Worm (Caenorhabditis elegans) whole organism, late embryonic: ENCODE measurements around the gene srz-97.

ENCODE experiments used
- Y22D7AL.16 ChIP-seq: sonication (generic microtip); optimal IDR thresholded peaks from 2 replicates; lab custom pipeline; 2016; ENCODE audit warnings: missing genetic modification characterization, missing compliant biosample characterization
- ama-1 ChIP-seq: fragments of 150-350 bp; optimal IDR thresholded peaks from 2 replicates; lab custom pipeline; 2014
- ceh-24 ChIP-seq: sonication (generic microtip); optimal IDR thresholded peaks from 2 replicates; lab custom pipeline; 2016; ENCODE audit warnings: mild to moderate bottlenecking, missing genetic modification characterization, missing compliant biosample characterization
- ceh-9 ChIP-seq: sonication (generic microtip); optimal IDR thresholded peaks from 2 replicates; lab custom pipeline; 2016; ENCODE audit warnings: mild to moderate bottlenecking, missing genetic modification characterization, inconsistent platforms, missing compliant biosample characterization
- elt-2 ChIP-seq: sonication (generic microtip); optimal IDR thresholded peaks from 2 replicates; lab custom pipeline; 2016; ENCODE audit warnings: missing genetic modification reagents, missing genetic modification characterization, missing compliant biosample characterization
- fax-1 ChIP-seq: sonication (generic microtip); optimal IDR thresholded peaks from 2 replicates; lab custom pipeline; 2016; ENCODE audit warnings: missing genotype, missing genetic modification characterization, missing compliant biosample characterization
- gmeb-2 ChIP-seq: sonication (generic microtip); optimal IDR thresholded peaks from 2 replicates; lab custom pipeline; 2016; ENCODE audit warnings: missing genetic modification characterization, inconsistent platforms, missing compliant biosample characterization
- lim-6 ChIP-seq: sonication (generic microtip); optimal IDR thresholded peaks from 2 replicates; lab custom pipeline; 2016; ENCODE audit warnings: missing genetic modification characterization, missing compliant biosample characterization
- pag-3 ChIP-seq: sonication (generic microtip); optimal IDR thresholded peaks from 2 replicates; lab custom pipeline; 2016; ENCODE audit warnings: missing compliant biosample characterization, missing genetic modification characterization, borderline replicate concordance
- pat-9 ChIP-seq: fragments of 200-800 bp; sonication (Bioruptor generic); optimal IDR thresholded peaks from 2 replicates; lab custom pipeline; 2018; ENCODE audit warnings: mild to moderate bottlenecking, missing genetic modification characterization, moderate library complexity, missing compliant biosample characterization
- pha-2 ChIP-seq: sonication (generic microtip); optimal IDR thresholded peaks from 2 replicates; lab custom pipeline; 2017; ENCODE audit warnings: mild to moderate bottlenecking, missing genetic modification characterization, missing compliant biosample characterization
- pha-4 ChIP-seq: fragments of 150-350 bp; optimal IDR thresholded peaks from 2 replicates; lab custom pipeline; 2018; ENCODE audit warnings: missing biosample characterization, missing genetic modification reagents, missing genetic modification characterization
- pqm-1 ChIP-seq: sonication (generic microtip); optimal IDR thresholded peaks from 2 replicates; lab custom pipeline; 2016; ENCODE audit warnings: missing genetic modification characterization, missing compliant biosample characterization

ce11 chrV:14424958-14425492 is 43.0 kb downstream of the srz-97 start, which contains the start of gene rrsr-1:
- TF ChIP-seq lim-6 (tag; lab: Kevin White, UChicago) (no peak), pag-3 (tag; lab: Kevin White, UChicago) (no peak), pha-2 (tag; lab: Kevin White, UChicago) (no peak), elt-2 (tag; lab: Kevin White, UChicago) (peak; percentile 6), pat-9 (tag; lab: Kevin White, UChicago) (no peak), Y22D7AL.16 (tag; lab: Kevin White, UChicago) (no peak), pha-4 (no peak), fax-1 (tag; lab: Kevin White, UChicago) (no peak), ceh-9 (tag; lab: Kevin White, UChicago) (no peak), pqm-1 (tag; lab: Kevin White, UChicago) (no peak), ceh-24 (tag; lab: Kevin White, UChicago) (no peak), ama-1 (lab: Kevin White, UChicago) (no peak), gmeb-2 (tag; lab: Kevin White, UChicago) (no peak)
